Fruit fly (Drosophila melanogaster) Kc167 (cell line): ENCODE results near the gene tws.

Experiments used
- Myc ChIP-seq: fragments of >200 bp; optimal IDR thresholded peaks from 2 replicates; lab custom pipeline; 2017; ENCODE audit warnings: missing external identifiers
- Sin3A ChIP-seq: fragments of >200 bp; optimal IDR thresholded peaks from 2 replicates; lab custom pipeline; 2018; ENCODE audit warnings: missing external identifiers
- h ChIP-seq: fragments of >200 bp; optimal IDR thresholded peaks from 3 replicates; lab custom pipeline; 2018; ENCODE audit warnings: missing external identifiers
- insv ChIP-seq: fragments of >200 bp; optimal IDR thresholded peaks from 3 replicates; lab custom pipeline; 2018; ENCODE audit warnings: missing external identifiers
- psq ChIP-seq: fragments of >200 bp; optimal IDR thresholded peaks from 2 replicates; lab custom pipeline; 2017; ENCODE audit warnings: missing external identifiers
- ttk ChIP-seq: sonication (Bioruptor generic); optimal IDR thresholded peaks from 2 replicates; lab custom pipeline; 2017; ENCODE audit warnings: missing external identifiers

- TF ChIP-seq insv: no peak
- TF ChIP-seq Sin3A (lab: Kevin White, UChicago): no peak
- TF ChIP-seq Myc (lab: Kevin White, UChicago): no peak
- no peak for TF ChIP-seq h
- TF ChIP-seq psq (lab: Kevin White, UChicago): no peak
- TF ChIP-seq ttk (lab: Kevin White, UChicago): no peak
Observed at dm6 chr3R:10132906-10133416, 6.6 kb downstream of the tws start.
